Worm (Caenorhabditis elegans): Measurements from ENCODE around the gene srw-82.

The srw-82 gene

ce11 chrV:18468097-18468496, 36.5 kb downstream of the srw-82 start, which contains the start of gene ZK228.13:
Gene ZK228.13 (minus strand): TSS chrV:18468197.
- TF ChIP-seq rnt-1 (tag; optimal IDR thresholded peaks at IDR 0.05): no peak
- TF ChIP-seq nhr-11 (tag; optimal IDR thresholded peaks at IDR 0.05): no peak
- TF ChIP-seq ceh-24 (tag; optimal IDR thresholded peaks at IDR 0.05): no peak
- TF ChIP-seq C38D4.7 (GFP tag; optimal IDR thresholded peaks at IDR 0.05): no peak
- no peak for TF ChIP-seq mec-3 (tag; optimal IDR thresholded peaks at IDR 0.05; ENCODE audit: borderline replicate concordance)
- TF ChIP-seq npax-4 (tag; optimal IDR thresholded peaks at IDR 0.05): no peak
- no peak for TF ChIP-seq ceh-22 (tag; optimal IDR thresholded peaks at IDR 0.05)
- no peak for TF ChIP-seq K02D7.2 (tag; optimal IDR thresholded peaks at IDR 0.05)
- no peak for TF ChIP-seq tbx-2 (tag; optimal IDR thresholded peaks at IDR 0.05)
- no peak for TF ChIP-seq madf-2 (tag; optimal IDR thresholded peaks at IDR 0.05)
- TF ChIP-seq fax-1 (tag; optimal IDR thresholded peaks at IDR 0.05): no peak
- no peak for TF ChIP-seq nhr-232 (tag; optimal IDR thresholded peaks at IDR 0.05)
- TF ChIP-seq dve-1 (tag; optimal IDR thresholded peaks at IDR 0.05): no peak
- no peak for TF ChIP-seq hlh-13 (GFP tag; optimal IDR thresholded peaks at IDR 0.05)
- no peak for TF ChIP-seq pqm-1 (tag; optimal IDR thresholded peaks at IDR 0.05)
- no peak for TF ChIP-seq che-1 (tag; optimal IDR thresholded peaks at IDR 0.05)
- no peak for TF ChIP-seq unc-42 (tag; optimal IDR thresholded peaks at IDR 0.05)
- TF ChIP-seq syd-9 (tag; optimal IDR thresholded peaks at IDR 0.05): no peak
- no peak for TF ChIP-seq pat-9 (tag; optimal IDR thresholded peaks at IDR 0.05)
- TF ChIP-seq hlh-8 (tag; optimal IDR thresholded peaks at IDR 0.05): no peak

- TF ChIP-seq unc-3 (GFP tag; conservative IDR thresholded peaks at IDR 0.05) (no peak), unc-3 (tag; optimal IDR thresholded peaks at IDR 0.05) (no peak), tbx-7 (tag; optimal IDR thresholded peaks at IDR 0.05) (no peak), C08G9.2 (tag; optimal IDR thresholded peaks at IDR 0.05) (no peak), pat-9 (tag; optimal IDR thresholded peaks at IDR 0.05) (no peak), sox-2 (GFP tag; IDR thresholded peaks at IDR 0.05) (no peak), odd-2 (tag; optimal IDR thresholded peaks at IDR 0.05) (no peak), ceh-31 (tag; optimal IDR thresholded peaks at IDR 0.05) (no peak), sox-4 (tag; optimal IDR thresholded peaks at IDR 0.05) (no peak), ceh-34 (tag; optimal IDR thresholded peaks at IDR 0.05) (no peak), dmd-4 (tag; optimal IDR thresholded peaks at IDR 0.05; ENCODE audit: borderline replicate concordance) (no peak)
Measured at ce11 chrV:18473415-18473814, 41.9 kb downstream of the srw-82 start, which contains the start of gene srh-182. Gene srh-182 (minus strand): TSS chrV:18473515.

ce11 chrV:18474223-18474622, 42.7 kb downstream of the srw-82 start, which contains the start of gene srh-181:
Gene srh-181 (plus strand): TSS chrV:18474523.
- TF ChIP-seq ceh-22 (tag; optimal IDR thresholded peaks at IDR 0.05): no peak
- TF ChIP-seq lin-11 (tag; optimal IDR thresholded peaks at IDR 0.05): no peak
- no peak for TF ChIP-seq elt-4 (tag; optimal IDR thresholded peaks at IDR 0.05)
- TF ChIP-seq dve-1 (tag; optimal IDR thresholded peaks at IDR 0.05): no peak
- no peak for TF ChIP-seq unc-55 (GFP tag; optimal IDR thresholded peaks at IDR 0.05)
- no peak for TF ChIP-seq ceh-9 (tag; optimal IDR thresholded peaks at IDR 0.05)
- TF ChIP-seq tbx-7 (tag; optimal IDR thresholded peaks at IDR 0.05): no peak
- no peak for TF ChIP-seq Y22D7AL.16 (tag; optimal IDR thresholded peaks at IDR 0.05)
- no peak for TF ChIP-seq ceh-19 (GFP tag; optimal IDR thresholded peaks at IDR 0.05)

- TF ChIP-seq fkh-10 (GFP tag; optimal IDR thresholded peaks at IDR 0.05) (no peak), rnt-1 (tag; optimal IDR thresholded peaks at IDR 0.05) (no peak), hlh-15 (tag; optimal IDR thresholded peaks at IDR 0.05) (no peak), tbx-2 (tag; optimal IDR thresholded peaks at IDR 0.05) (no peak), ceh-22 (tag; optimal IDR thresholded peaks at IDR 0.05) (no peak), sdc-2 (tag; optimal IDR thresholded peaks at IDR 0.05) (no peak), sox-4 (tag; optimal IDR thresholded peaks at IDR 0.05) (no peak), npax-4 (tag; optimal IDR thresholded peaks at IDR 0.05) (no peak), pax-1 (tag; optimal IDR thresholded peaks at IDR 0.05) (no peak), pha-2 (tag; optimal IDR thresholded peaks at IDR 0.05) (no peak), ceh-31 (tag; optimal IDR thresholded peaks at IDR 0.05) (no peak), elt-4 (tag; optimal IDR thresholded peaks at IDR 0.05) (no peak), ahr-1 (tag; optimal IDR thresholded peaks at IDR 0.05) (no peak)
Measured at ce11 chrV:18476090-18476489, 44.5 kb downstream of the srw-82 start, which contains the start of gene srh-179. Gene srh-179 (plus strand): TSS chrV:18476390.
